Worm (Caenorhabditis elegans): Measurements from ENCODE around the gene C56G2.5.

C56G2.5 gene

ce11 chrIII:6324139-6324538, at the start of gene C56G2.5:
Gene C56G2.5, minus strand, starts transcription at chrIII:6324239.
- TF ChIP-seq egl-27 (tag; optimal IDR thresholded peaks at IDR 0.05) (no peak), eor-1 (tag; optimal IDR thresholded peaks at IDR 0.05) (no peak), ceh-82 (tag; optimal IDR thresholded peaks at IDR 0.05) (no peak), nhr-67 (tag; optimal IDR thresholded peaks at IDR 0.05) (no peak), ama-1 (optimal IDR thresholded peaks at IDR 0.05) (no peak), R02D3.7 (tag; optimal IDR thresholded peaks at IDR 0.05) (no peak), nhr-25 (tag; optimal IDR thresholded peaks at IDR 0.05) (no peak), nhr-12 (tag; optimal IDR thresholded peaks at IDR 0.05) (no peak), tbx-2 (tag; optimal IDR thresholded peaks at IDR 0.05) (no peak), elt-1 (tag; optimal IDR thresholded peaks at IDR 0.05) (no peak), skn-1 (tag; optimal IDR thresholded peaks at IDR 0.05) (no peak), lsy-12 (tag; optimal IDR thresholded peaks at IDR 0.05) (no peak), nhr-11 (tag; optimal IDR thresholded peaks at IDR 0.05) (no peak), snpc-4 (tag; optimal IDR thresholded peaks at IDR 0.05) (no peak), nhr-23 (tag; optimal IDR thresholded peaks at IDR 0.05) (no peak), mml-1 (tag; optimal IDR thresholded peaks at IDR 0.05) (no peak), pqm-1 (tag; optimal IDR thresholded peaks at IDR 0.05) (no peak), nhr-28 (tag; optimal IDR thresholded peaks at IDR 0.05) (no peak), nfya-1 (tag; optimal IDR thresholded peaks at IDR 0.05; ENCODE audit: insufficient read depth) (no peak)

DNA sequence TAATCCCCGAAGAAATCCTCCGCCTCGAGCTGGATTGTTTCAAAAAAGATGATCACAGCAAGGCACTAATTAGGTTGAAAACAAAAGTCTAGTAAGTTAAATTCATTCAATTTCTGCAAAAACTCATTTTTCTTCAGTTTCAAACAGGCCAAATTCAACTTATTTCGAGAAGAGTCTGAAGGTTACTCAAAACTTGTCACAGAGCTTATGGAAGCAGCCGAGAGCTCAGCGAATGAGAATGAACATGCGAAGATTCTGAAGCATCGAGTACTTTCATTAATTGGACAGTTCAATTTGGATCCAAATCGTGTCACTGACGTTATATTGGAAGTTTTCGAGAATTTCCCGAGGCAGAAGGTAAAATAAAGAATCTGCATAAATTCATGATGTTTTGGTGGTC, 44.5 kb upstream of the C56G2.5 start:
- TF ChIP-seq ceh-16 (tag; optimal IDR thresholded peaks at IDR 0.05) (no peak), mdl-1 (tag; optimal IDR thresholded peaks at IDR 0.05) (no peak), ceh-28 (tag; optimal IDR thresholded peaks at IDR 0.05) (no peak), ztf-4 (tag; optimal IDR thresholded peaks at IDR 0.05) (no peak), egl-5 (tag; optimal IDR thresholded peaks at IDR 0.05) (no peak), tbx-2 (tag; optimal IDR thresholded peaks at IDR 0.05) (no peak), nhr-12 (tag; optimal IDR thresholded peaks at IDR 0.05) (no peak), nhr-11 (tag; optimal IDR thresholded peaks at IDR 0.05) (no peak), aly-2 (tag; optimal IDR thresholded peaks at IDR 0.05) (no peak), jun-1 (tag; optimal IDR thresholded peaks at IDR 0.05) (no peak), nhr-67 (tag; optimal IDR thresholded peaks at IDR 0.05) (no peak), nhr-237 (tag; optimal IDR thresholded peaks at IDR 0.05) (no peak), elt-2 (tag; optimal IDR thresholded peaks at IDR 0.05) (no peak), lin-15B (tag; optimal IDR thresholded peaks at IDR 0.05) (no peak), fkh-2 (tag; optimal IDR thresholded peaks at IDR 0.05) (no peak), pqm-1 (tag; optimal IDR thresholded peaks at IDR 0.05) (no peak), hmg-11 (tag; optimal IDR thresholded peaks at IDR 0.05) (no peak), nhr-28 (tag; optimal IDR thresholded peaks at IDR 0.05) (no peak)

DNA sequence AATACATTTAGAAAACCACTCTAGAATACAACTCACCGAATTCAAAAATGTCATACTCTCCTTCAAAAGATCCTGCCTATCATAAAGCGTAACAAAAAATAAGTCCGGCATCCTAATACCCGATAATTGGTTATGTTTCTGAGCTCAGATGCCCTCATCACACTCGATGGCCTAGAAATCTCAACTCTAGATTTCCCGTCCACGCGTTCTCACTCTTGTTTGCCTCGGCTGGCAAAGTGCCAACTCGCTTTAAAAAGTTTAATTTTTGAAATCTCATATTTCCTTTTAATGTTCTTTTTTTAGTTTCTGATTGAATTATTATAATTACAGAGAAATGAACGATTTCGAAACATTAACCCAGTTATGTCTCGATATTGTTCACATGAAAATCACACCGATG, 43.7 kb upstream of the C56G2.5 start, which contains the start of the genes C56G2.15 and thoc-2:
Gene C56G2.15, minus strand, starts transcription at position 188 of the 400 bp plus-strand sequence.
Gene thoc-2, plus strand, starts transcription at position 331 of the 400 bp plus-strand sequence.
- peak; percentile 14 for TF ChIP-seq snpc-4 (tag; optimal IDR thresholded peaks at IDR 0.05)
- TF ChIP-seq zag-1 (tag; optimal IDR thresholded peaks at IDR 0.05) = no peak
- TF ChIP-seq tbx-2 (tag; optimal IDR thresholded peaks at IDR 0.05) = no peak
- no peak for TF ChIP-seq lin-15B (tag; optimal IDR thresholded peaks at IDR 0.05)
- TF ChIP-seq ceh-16 (tag; optimal IDR thresholded peaks at IDR 0.05) = no peak
- no peak for TF ChIP-seq eor-1 (tag; optimal IDR thresholded peaks at IDR 0.05)
- TF ChIP-seq lin-39 (tag; optimal IDR thresholded peaks at IDR 0.05) = peak; percentile 10
- peak; percentile 4 for TF ChIP-seq nfya-1 (tag; optimal IDR thresholded peaks at IDR 0.05; ENCODE audit: insufficient read depth)
- TF ChIP-seq fkh-2 (tag; optimal IDR thresholded peaks at IDR 0.05) = no peak
- TF ChIP-seq elt-1 (tag; optimal IDR thresholded peaks at IDR 0.05) = no peak
- TF ChIP-seq aly-2 (tag; optimal IDR thresholded peaks at IDR 0.05) = no peak
- TF ChIP-seq pha-4 (tag; optimal IDR thresholded peaks at IDR 0.05) = peak; percentile 30
- no peak for TF ChIP-seq elt-2 (tag; optimal IDR thresholded peaks at IDR 0.05)
- TF ChIP-seq nhr-23 (tag; optimal IDR thresholded peaks at IDR 0.05) = no peak
- TF ChIP-seq nhr-43 (tag; optimal IDR thresholded peaks at IDR 0.05; ENCODE audit: poor library complexity, severe bottlenecking) = no peak

DNA sequence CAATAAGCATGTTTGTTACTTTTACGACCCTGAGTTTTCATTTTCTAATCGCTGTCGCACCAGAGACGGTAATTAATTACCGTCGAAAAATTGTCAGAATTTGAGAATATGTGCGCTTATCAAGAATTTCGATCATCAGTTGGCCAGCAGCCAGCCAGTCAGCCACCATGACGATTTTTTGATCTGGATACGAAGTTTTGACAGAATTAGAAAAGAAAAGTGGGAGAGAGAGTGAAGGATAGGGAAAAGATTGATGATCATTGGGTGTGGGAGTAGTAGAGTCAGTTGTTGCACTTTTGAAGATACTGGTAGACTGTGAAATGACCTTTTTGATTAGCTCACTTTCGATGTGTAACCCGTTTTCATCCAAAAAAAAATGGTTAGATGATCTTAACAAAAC, 40.4 kb upstream of the C56G2.5 start:
- TF ChIP-seq snpc-4 (tag; optimal IDR thresholded peaks at IDR 0.05) (no peak), lin-15B (tag; optimal IDR thresholded peaks at IDR 0.05) (peak; percentile 5), egl-27 (tag; optimal IDR thresholded peaks at IDR 0.05) (no peak), ceh-16 (tag; optimal IDR thresholded peaks at IDR 0.05) (no peak), nhr-28 (tag; optimal IDR thresholded peaks at IDR 0.05) (no peak), skn-1 (tag; optimal IDR thresholded peaks at IDR 0.05) (no peak), nhr-12 (tag; optimal IDR thresholded peaks at IDR 0.05) (no peak), lin-39 (tag; optimal IDR thresholded peaks at IDR 0.05) (peak; percentile 88), nhr-77 (tag; optimal IDR thresholded peaks at IDR 0.05) (no peak), nhr-237 (tag; optimal IDR thresholded peaks at IDR 0.05) (no peak), nhr-25 (tag; optimal IDR thresholded peaks at IDR 0.05) (peak; percentile 74), ZK546.5 (tag; optimal IDR thresholded peaks at IDR 0.05) (no peak), elt-1 (tag; optimal IDR thresholded peaks at IDR 0.05) (peak; percentile 72), nhr-23 (tag; optimal IDR thresholded peaks at IDR 0.05) (peak; percentile 32), ceh-82 (tag; optimal IDR thresholded peaks at IDR 0.05) (no peak), hmg-11 (tag; optimal IDR thresholded peaks at IDR 0.05) (no peak), pha-4 (tag; optimal IDR thresholded peaks at IDR 0.05) (no peak), fkh-2 (tag; optimal IDR thresholded peaks at IDR 0.05) (no peak), nhr-43 (tag; optimal IDR thresholded peaks at IDR 0.05; ENCODE audit: poor library complexity, severe bottlenecking) (no peak), egl-5 (tag; optimal IDR thresholded peaks at IDR 0.05) (no peak), nhr-11 (tag; optimal IDR thresholded peaks at IDR 0.05) (no peak), tbx-2 (tag; optimal IDR thresholded peaks at IDR 0.05) (no peak), mml-1 (tag; optimal IDR thresholded peaks at IDR 0.05) (no peak), unc-62 (GFP tag; optimal IDR thresholded peaks at IDR 0.05) (peak; percentile 76), elt-2 (tag; optimal IDR thresholded peaks at IDR 0.05) (no peak), R02D3.7 (tag; optimal IDR thresholded peaks at IDR 0.05) (no peak), nfya-1 (tag; optimal IDR thresholded peaks at IDR 0.05; ENCODE audit: insufficient read depth) (peak; percentile 19), fkh-10 (GFP tag; optimal IDR thresholded peaks at IDR 0.05) (no peak), zag-1 (tag; optimal IDR thresholded peaks at IDR 0.05) (no peak)

Data from whole organism, L3 larva.